Worm (Caenorhabditis elegans) whole organism, young adult: ENCODE results near the gene elt-6.

Source experiments
- B0336.3 ChIP-seq: fragments of 200-800 bp; sonication (Bioruptor generic); IDR thresholded peaks from 2 replicates; pipeline ENCODE4 v1.3.6; 2022; ENCODE audit warnings: missing genetic modification characterization, missing compliant biosample characterization
- C17E4.6 ChIP-seq: fragments of 200-800 bp; sonication (Bioruptor generic); IDR thresholded peaks from 2 replicates; pipeline ENCODE4 v1.3.6; 2022; ENCODE audit warnings: missing genetic modification reagents, missing genetic modification characterization, missing compliant biosample characterization
- F10E7.11 ChIP-seq: sonication (generic microtip); optimal IDR thresholded peaks from 2 replicates; lab custom pipeline; 2017; ENCODE audit warnings: mild to moderate bottlenecking, missing genetic modification characterization, moderate library complexity, missing compliant biosample characterization
- F22D6.2 ChIP-seq: sonication (generic microtip); optimal IDR thresholded peaks from 2 replicates; lab custom pipeline; 2016; ENCODE audit warnings: mild to moderate bottlenecking, missing genetic modification characterization, missing compliant biosample characterization
- F52B5.7 ChIP-seq: sonication (generic microtip); optimal IDR thresholded peaks from 2 replicates; lab custom pipeline; 2016; ENCODE audit warnings: mild to moderate bottlenecking, missing genetic modification characterization, missing compliant biosample characterization
- F55B11.4 ChIP-seq: sonication (generic microtip); optimal IDR thresholded peaks from 2 replicates; lab custom pipeline; 2016; ENCODE audit warnings: missing compliant biosample characterization, missing genetic modification characterization, borderline replicate concordance; ENCODE audit not compliant: insufficient read depth
- F57A8.1 ChIP-seq: fragments of 200-800 bp; sonication (Bioruptor generic); optimal IDR thresholded peaks from 2 replicates; lab custom pipeline; 2018; ENCODE audit warnings: mild to moderate bottlenecking, missing genetic modification characterization, moderate library complexity, missing compliant biosample characterization
- F57C9.4 ChIP-seq: sonication (generic microtip); optimal IDR thresholded peaks from 2 replicates; lab custom pipeline; 2017; ENCODE audit warnings: mild to moderate bottlenecking, missing genetic modification characterization, missing compliant biosample characterization
- K12H6.12 ChIP-seq: fragments of 200-800 bp; sonication (Bioruptor generic); optimal IDR thresholded peaks from 2 replicates; lab custom pipeline; 2018; ENCODE audit warnings: mild to moderate bottlenecking, missing genetic modification characterization, missing compliant biosample characterization
- Y53G8AR.9 ChIP-seq: fragments of 200-800 bp; sonication (Bioruptor generic); conservative IDR thresholded peaks from 2 replicates; pipeline ENCODE4 v1.3.6; 2022; ENCODE audit warnings: missing genetic modification reagents, missing genetic modification characterization, missing compliant biosample characterization
- ama-1 ChIP-seq, 3 experiments: fragments of 150-350 bp in 1 of 3; sonication (generic microtip) in 2 of 3; optimal IDR thresholded peaks; 2 replicates each; lab custom pipeline; 2014 to 2018; ENCODE audit warnings: missing biosample characterization in 2 of 3, missing genetic modification characterization in 2 of 3, missing genetic modification reagents in 2 of 3
- bed-2 ChIP-seq: fragments of 200-800 bp; sonication (Bioruptor generic); IDR thresholded peaks from 2 replicates; pipeline ENCODE4 v1.3.6; 2022; ENCODE audit warnings: missing genetic modification reagents, missing genetic modification characterization, missing compliant biosample characterization
- ceh-40 ChIP-seq: fragments of 200-800 bp; sonication (Bioruptor generic); IDR thresholded peaks from 2 replicates; pipeline ENCODE4 v1.3.6; 2022; ENCODE audit warnings: missing genetic modification characterization, missing compliant biosample characterization
- ceh-91 ChIP-seq: fragments of 200-800 bp; sonication (Bioruptor generic); IDR thresholded peaks from 2 replicates; pipeline ENCODE4 v1.3.6; 2022; ENCODE audit warnings: missing genetic modification reagents, missing genetic modification characterization, missing compliant biosample characterization
- chd-7 ChIP-seq: sonication (generic microtip); optimal IDR thresholded peaks from 2 replicates; lab custom pipeline; 2016; ENCODE audit warnings: mild to moderate bottlenecking, missing genetic modification characterization, moderate library complexity, missing compliant biosample characterization
- die-1 ChIP-seq: sonication (generic microtip); optimal IDR thresholded peaks from 2 replicates; lab custom pipeline; 2016; ENCODE audit warnings: missing genotype, mild to moderate bottlenecking, missing genetic modification characterization, missing compliant biosample characterization
- dpff-1 ChIP-seq: sonication (generic microtip); optimal IDR thresholded peaks from 2 replicates; lab custom pipeline; 2017; ENCODE audit warnings: mild to moderate bottlenecking, missing genetic modification characterization, missing compliant biosample characterization
- efl-1 ChIP-seq: fragments of 150-350 bp; optimal IDR thresholded peaks from 2 replicates; lab custom pipeline; 2014; ENCODE audit warnings: missing biosample characterization, missing genetic modification reagents, missing genetic modification characterization
- egl-18 ChIP-seq: fragments of 200-800 bp; sonication (Bioruptor generic); IDR thresholded peaks from 2 replicates; pipeline ENCODE4 v1.3.6; 2022; ENCODE audit warnings: missing genetic modification reagents, missing genetic modification characterization, missing compliant biosample characterization
- egrh-3 ChIP-seq: fragments of 200-800 bp; sonication (Bioruptor generic); IDR thresholded peaks from 2 replicates; pipeline ENCODE4 v1.3.6; 2022; ENCODE audit warnings: missing genetic modification reagents, missing genetic modification characterization, missing compliant biosample characterization
- ekl-4 ChIP-seq: fragments of 200-800 bp; sonication (Bioruptor generic); IDR thresholded peaks from 2 replicates; pipeline ENCODE4 v1.3.6; 2022; ENCODE audit warnings: missing genetic modification reagents, missing genetic modification characterization, missing compliant biosample characterization
- ets-4 ChIP-seq: fragments of 200-800 bp; sonication (Bioruptor generic); optimal IDR thresholded peaks from 2 replicates; lab custom pipeline; 2018; ENCODE audit warnings: mild to moderate bottlenecking, missing genetic modification characterization, missing compliant biosample characterization
- hlh-12 ChIP-seq: sonication (generic microtip); optimal IDR thresholded peaks from 2 replicates; lab custom pipeline; 2016; ENCODE audit warnings: missing genetic modification characterization, missing compliant biosample characterization
- hmg-1.2 ChIP-seq: fragments of 200-800 bp; sonication (Bioruptor generic); IDR thresholded peaks from 2 replicates; pipeline ENCODE4 v1.3.6; 2022; ENCODE audit warnings: missing genetic modification reagents, missing genetic modification characterization, missing compliant biosample characterization
- hrde-1 ChIP-seq: sonication (generic microtip); optimal IDR thresholded peaks from 2 replicates; lab custom pipeline; 2016; ENCODE audit warnings: missing genetic modification characterization, mild to moderate bottlenecking, missing compliant biosample characterization, moderate library complexity, missing genotype, missing genetic modification reagents, borderline replicate concordance
- lag-1 ChIP-seq: fragments of 200-800 bp; sonication (Bioruptor generic); IDR thresholded peaks from 2 replicates; pipeline ENCODE4 v1.3.6; 2022; ENCODE audit warnings: missing genetic modification reagents, missing genetic modification characterization, missing compliant biosample characterization
- let-526 ChIP-seq: fragments of 200-800 bp; sonication (Bioruptor generic); IDR thresholded peaks from 2 replicates; pipeline ENCODE4 v1.3.6; 2022; ENCODE audit warnings: missing genetic modification reagents, missing genetic modification characterization, missing compliant biosample characterization
- lin-26 ChIP-seq: fragments of 200-800 bp; sonication (Bioruptor generic); IDR thresholded peaks from 2 replicates; pipeline ENCODE4 v1.3.6; 2022; ENCODE audit warnings: missing genetic modification reagents, missing genetic modification characterization, missing compliant biosample characterization
- madf-3 ChIP-seq: fragments of 200-800 bp; sonication (Bioruptor generic); IDR thresholded peaks from 2 replicates; pipeline ENCODE4 v1.3.6; 2022; ENCODE audit warnings: missing genetic modification reagents, missing genetic modification characterization, missing compliant biosample characterization
- mcd-1 ChIP-seq: fragments of 200-800 bp; sonication (Bioruptor generic); IDR thresholded peaks from 2 replicates; pipeline ENCODE4 v1.3.6; 2022; ENCODE audit warnings: missing genetic modification reagents, missing genetic modification characterization, missing compliant biosample characterization
- mel-28 ChIP-seq: sonication (generic microtip); optimal IDR thresholded peaks from 2 replicates; lab custom pipeline; 2016; ENCODE audit warnings: borderline replicate concordance, mild to moderate bottlenecking, missing genetic modification characterization, missing compliant biosample characterization
- nfya-2 ChIP-seq: fragments of 200-800 bp; sonication (Bioruptor generic); IDR thresholded peaks from 2 replicates; pipeline ENCODE4 v1.3.6; 2022; ENCODE audit warnings: missing genetic modification reagents, missing genetic modification characterization, missing compliant biosample characterization
- nfyb-1 ChIP-seq: fragments of 200-800 bp; sonication (Bioruptor generic); IDR thresholded peaks from 2 replicates; pipeline ENCODE4 v1.3.6; 2022; ENCODE audit warnings: missing genetic modification reagents, missing genetic modification characterization, missing compliant biosample characterization
- nhr-179 ChIP-seq: sonication (generic microtip); optimal IDR thresholded peaks from 2 replicates; lab custom pipeline; 2016; ENCODE audit warnings: mild to moderate bottlenecking, missing genetic modification characterization, missing compliant biosample characterization
- pha-4 ChIP-seq: fragments of 150-350 bp; sonication (generic microtip); optimal IDR thresholded peaks from 2 replicates; lab custom pipeline; 2014; ENCODE audit warnings: missing biosample characterization, missing genetic modification reagents, missing genetic modification characterization
- rcor-1 ChIP-seq: fragments of 200-800 bp; sonication (Bioruptor generic); IDR thresholded peaks from 2 replicates; pipeline ENCODE4 v1.3.6; 2022; ENCODE audit warnings: missing genetic modification reagents, missing genetic modification characterization, missing compliant biosample characterization
- rec-8 ChIP-seq, 2 experiments: sonication (generic microtip); optimal IDR thresholded peaks; 2 replicates each; lab custom pipeline; 2016; ENCODE audit warnings: mild to moderate bottlenecking in 2 of 2, missing genetic modification characterization in 2 of 2, missing genetic modification reagents in 2 of 2, missing genotype in 2 of 2, missing biosample characterization in 1 of 2, missing compliant biosample characterization in 1 of 2, moderate library complexity in 1 of 2
- repo-1 ChIP-seq: sonication (generic microtip); optimal IDR thresholded peaks from 2 replicates; lab custom pipeline; 2017; ENCODE audit warnings: mild to moderate bottlenecking, missing genetic modification characterization, missing compliant biosample characterization
- ztf-3 ChIP-seq: fragments of 200-800 bp; sonication (Bioruptor generic); optimal IDR thresholded peaks from 2 replicates; lab custom pipeline; 2018; ENCODE audit warnings: mild to moderate bottlenecking, missing genetic modification characterization, missing compliant biosample characterization
- ztf-6 ChIP-seq: fragments of 200-800 bp; sonication (Bioruptor generic); IDR thresholded peaks from 2 replicates; pipeline ENCODE4 v1.3.6; 2022; ENCODE audit warnings: missing genetic modification reagents, missing genetic modification characterization, missing compliant biosample characterization

The elt-6 gene

DNA sequence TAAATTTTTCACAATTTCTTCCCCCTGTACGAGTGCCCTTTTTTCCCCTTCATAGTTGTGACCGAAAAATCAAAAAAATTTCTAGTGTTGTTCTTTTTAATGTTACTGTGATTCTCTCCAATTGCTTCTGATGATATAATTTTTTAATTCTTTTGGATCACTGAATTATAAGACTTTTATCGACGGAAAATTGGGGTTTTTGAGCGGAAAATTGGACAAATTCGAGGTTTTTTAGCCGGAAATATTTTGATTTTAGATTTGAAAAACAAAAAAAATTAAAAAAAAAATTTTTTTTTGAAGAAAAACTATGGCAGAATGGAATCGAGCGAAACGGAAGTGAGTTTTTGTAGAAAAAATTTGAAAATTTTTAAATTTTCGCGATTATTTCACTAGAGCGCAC lies 30.1 kb downstream of the elt-6 start, which contains the start of gene tsen-54:
Gene tsen-54 (plus strand): TSS at position 301 of the 400 bp plus-strand sequence.
- TF ChIP-seq F10E7.11 (tag; lab: Kevin White, UChicago), result no peak
- TF ChIP-seq hrde-1 (tag; lab: Kevin White, UChicago), result no peak
- no peak for TF ChIP-seq F57C9.4 (tag; lab: Kevin White, UChicago)
- TF ChIP-seq pha-4 (tag; lab: Kevin White, UChicago), result no peak
- TF ChIP-seq die-1 (tag; lab: Kevin White, UChicago), result no peak
- no peak for TF ChIP-seq F52B5.7

DNA sequence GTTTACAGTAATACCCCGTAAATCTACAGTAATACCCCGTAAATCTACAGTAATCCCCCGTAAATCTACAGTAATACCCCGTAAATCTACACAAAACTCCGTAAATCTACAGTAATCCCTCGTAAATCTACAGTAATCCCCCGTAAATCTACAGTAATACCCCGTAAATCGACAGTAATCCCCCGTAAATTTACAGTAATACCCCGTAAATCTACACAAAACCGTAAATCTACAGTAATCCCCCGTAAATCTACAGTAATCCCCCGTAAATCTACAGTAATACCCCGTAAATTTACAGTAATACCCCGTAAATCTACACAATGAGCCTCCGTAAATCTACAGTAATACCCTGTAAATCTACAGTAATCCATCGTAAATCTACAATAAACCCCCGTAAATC lies 32.1 kb downstream of the elt-6 start:
- 0 out of 2 replicates have a peak, but pooled peaks have one; percentile 6 for TF ChIP-seq ztf-6 (GFP tag; lab: Robert Waterston, UW)

DNA sequence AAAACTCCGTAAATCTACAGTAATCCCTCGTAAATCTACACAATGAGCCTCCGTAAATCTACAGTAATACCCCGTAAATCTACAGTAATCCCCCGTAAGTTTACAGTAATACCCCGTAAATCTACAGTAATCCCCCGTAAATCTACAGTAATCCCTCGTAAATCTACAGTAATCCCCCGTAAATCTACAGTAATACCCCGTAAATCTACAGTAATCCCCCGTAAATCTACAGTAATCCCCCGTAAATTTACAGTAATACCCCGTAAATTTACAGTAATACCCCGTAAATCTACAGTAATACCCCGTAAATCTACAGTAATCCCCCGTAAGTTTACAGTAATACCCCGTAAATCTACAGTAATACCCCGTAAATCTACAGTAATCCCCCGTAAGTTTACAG lies 32.8 kb downstream of the elt-6 start:
- peak; percentile 16; the same call in 1 of the 2 replicates for TF ChIP-seq let-526 (GFP tag; lab: Robert Waterston, UW)
- peak; percentile 22; the same call in 1 of the 2 replicates for TF ChIP-seq ceh-91 (GFP tag; lab: Robert Waterston, UW)

DNA sequence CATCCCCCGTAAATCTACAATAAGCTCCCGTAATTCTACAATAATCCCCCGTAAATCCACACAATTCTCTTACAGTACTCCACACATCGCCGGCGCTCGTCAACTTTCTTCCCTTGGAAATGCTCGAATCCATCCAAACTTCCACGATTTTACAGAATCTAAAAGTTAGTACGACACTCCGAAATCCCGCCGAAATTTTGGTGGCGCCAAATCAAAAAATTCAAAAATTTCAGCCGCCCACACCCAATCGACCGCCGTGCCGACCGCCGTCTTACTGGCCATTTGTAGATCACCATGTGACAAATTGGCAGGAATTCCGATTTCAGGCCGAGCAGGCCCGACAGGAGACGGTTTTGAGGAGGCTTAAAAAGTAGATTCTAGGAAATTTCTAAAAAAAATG lies 34.5 kb downstream of the elt-6 start:
- no peak for TF ChIP-seq rcor-1 (GFP tag; lab: Robert Waterston, UW)
- TF ChIP-seq let-526 (GFP tag; lab: Robert Waterston, UW), result no peak
- no peak for TF ChIP-seq mel-28 (tag; lab: Kevin White, UChicago)
- no peak for TF ChIP-seq nhr-179 (tag; lab: Kevin White, UChicago)
- TF ChIP-seq mcd-1 (GFP tag; lab: Robert Waterston, UW), result no peak
- TF ChIP-seq F10E7.11 (tag; lab: Kevin White, UChicago), result no peak
- TF ChIP-seq ets-4, result no peak
- no peak for TF ChIP-seq nfyb-1 (GFP tag; lab: Robert Waterston, UW)
- no peak for TF ChIP-seq repo-1
- no peak for TF ChIP-seq F22D6.2
- TF ChIP-seq egl-18 (GFP tag; lab: Robert Waterston, UW), result no peak
- TF ChIP-seq egrh-3 (GFP tag; lab: Robert Waterston, UW), result no peak
- no peak for TF ChIP-seq nfya-2 (GFP tag; lab: Robert Waterston, UW)
- no peak for TF ChIP-seq madf-3 (GFP tag; lab: Robert Waterston, UW)
- no peak for TF ChIP-seq ekl-4 (GFP tag; lab: Robert Waterston, UW)
- TF ChIP-seq B0336.3, result no peak
- TF ChIP-seq ztf-3 (GFP tag; lab: Kevin White, UChicago), result no peak

DNA sequence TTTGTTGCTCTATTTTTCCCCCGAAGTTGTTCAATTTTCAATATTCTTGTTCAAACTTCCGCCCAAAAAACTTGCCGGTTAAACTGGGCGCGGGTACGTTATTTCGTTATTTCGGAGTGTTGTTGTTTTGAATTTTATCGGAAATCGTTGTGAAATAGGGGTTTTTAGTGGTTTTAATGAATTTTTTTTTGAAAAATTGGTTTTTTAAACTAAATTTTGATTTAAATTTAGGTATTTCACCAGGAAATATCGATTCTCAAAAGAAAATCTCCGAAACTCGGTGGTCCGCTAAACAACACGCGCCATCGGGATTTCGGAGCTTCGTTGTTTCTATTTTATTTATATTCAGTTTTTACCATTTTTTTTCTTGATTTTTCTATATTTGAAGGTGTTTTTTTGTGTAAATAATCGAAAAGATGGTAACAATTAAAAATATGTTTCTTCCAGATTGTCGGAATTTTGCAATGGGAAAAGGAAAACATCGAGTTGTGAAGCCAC lies 35.4 kb downstream of the elt-6 start, which contains the start of gene F52C12.2:
Gene F52C12.2 (plus strand): TSS at position 448 of the 498 bp plus-strand sequence.
- TF ChIP-seq dpff-1 (tag; lab: Kevin White, UChicago) (no peak), pha-4 (tag; lab: Kevin White, UChicago) (no peak), ama-1 (optimal IDR thresholded peaks at IDR 0.05; lab: Kevin White, UChicago) (no peak), ama-1 (GFP tag; optimal IDR thresholded peaks at IDR 0.05; lab: Kevin White, UChicago) (no peak), rcor-1 (GFP tag; lab: Robert Waterston, UW) (no peak), hlh-12 (no peak), bed-2 (GFP tag; lab: Robert Waterston, UW) (no peak), hmg-1.2 (GFP tag; lab: Robert Waterston, UW) (no peak), lin-26 (GFP tag; lab: Robert Waterston, UW) (no peak), Y53G8AR.9 (no peak), F55B11.4 (tag; lab: Kevin White, UChicago) (no peak), chd-7 (tag; lab: Kevin White, UChicago) (no peak), K12H6.12 (tag; lab: Kevin White, UChicago) (no peak), B0336.3 (no peak), ceh-40 (GFP tag; lab: Robert Waterston, UW) (no peak), mel-28 (tag; lab: Kevin White, UChicago) (no peak), mcd-1 (GFP tag; lab: Robert Waterston, UW) (no peak; the same call in 1 of the 2 replicates), let-526 (GFP tag; lab: Robert Waterston, UW) (no peak), nhr-179 (tag; lab: Kevin White, UChicago) (no peak), lag-1 (no peak), efl-1 (GFP tag; lab: Kevin White, UChicago) (peak; percentile 30), rec-8 (tag; optimal IDR thresholded peaks at IDR 0.05; lab: Kevin White, UChicago) (no peak), die-1 (tag; lab: Kevin White, UChicago) (no peak), egl-18 (GFP tag; lab: Robert Waterston, UW) (no peak), C17E4.6 (GFP tag; lab: Robert Waterston, UW) (no peak), F57A8.1 (GFP tag; lab: Kevin White, UChicago) (no peak)
